Fruit fly (Drosophila melanogaster) whole organism, prepupa: Measurements from ENCODE around the gene CG7453.
A peak's percentile ranks its signal among the peaks of the same experiment; 100 is the strongest.

Experiments
- CG10631 ChIP-seq: fragments of 200-800 bp; sonication (Bioruptor generic); optimal IDR thresholded peaks from 2 replicates; lab custom pipeline; 2016; ENCODE audit warnings: missing biosample characterization, missing genetic modification characterization
- CG10669 ChIP-seq: fragments of 200-800 bp; sonication (Bioruptor generic); optimal IDR thresholded peaks from 3 replicates; lab custom pipeline; 2018; ENCODE audit warnings: missing biosample characterization, mild to moderate bottlenecking, missing genetic modification characterization, moderate library complexity
- CG11294 ChIP-seq: fragments of 200-800 bp; sonication (Bioruptor generic); IDR thresholded peaks from 2 replicates; pipeline ENCODE4 v1.3.6; 2022; ENCODE audit warnings: missing biosample characterization, missing genetic modification characterization
- CG15336 ChIP-seq: fragments of 200-800 bp; sonication (Bioruptor generic); IDR thresholded peaks from 2 replicates; pipeline ENCODE4 v1.3.6; 2022; ENCODE audit warnings: missing biosample characterization, missing genetic modification characterization
- CG3032 ChIP-seq: fragments of 200-800 bp; optimal IDR thresholded peaks from 2 replicates; lab custom pipeline; 2019; ENCODE audit warnings: missing biosample characterization, mild to moderate bottlenecking, missing genetic modification characterization, moderate library complexity
- CG31627 ChIP-seq: fragments of 200-800 bp; sonication (Bioruptor generic); optimal IDR thresholded peaks from 3 replicates; lab custom pipeline; 2016; ENCODE audit warnings: missing biosample characterization, missing genetic modification characterization
- CG32006 ChIP-seq: fragments of 200-800 bp; sonication (Bioruptor generic); optimal IDR thresholded peaks from 3 replicates; lab custom pipeline; 2017; ENCODE audit warnings: missing biosample characterization, mild to moderate bottlenecking, missing genetic modification characterization
- CG34406 ChIP-seq: fragments of 200-800 bp; sonication (Bioruptor generic); optimal IDR thresholded peaks from 3 replicates; lab custom pipeline; 2016; ENCODE audit warnings: missing biosample characterization, missing genetic modification characterization
- CG3919 ChIP-seq: fragments of 200-800 bp; sonication (Bioruptor generic); optimal IDR thresholded peaks from 3 replicates; lab custom pipeline; 2016; ENCODE audit warnings: missing biosample characterization, missing genetic modification characterization
- CG4318 ChIP-seq: fragments of 200-800 bp; sonication (Bioruptor generic); optimal IDR thresholded peaks from 3 replicates; lab custom pipeline; 2017; ENCODE audit warnings: missing biosample characterization, mild to moderate bottlenecking, missing genetic modification characterization
- CG6163 ChIP-seq: fragments of 200-800 bp; sonication (Bioruptor generic); IDR thresholded peaks from 3 replicates; pipeline ENCODE4 v1.3.6; 2022; ENCODE audit warnings: missing biosample characterization, missing genetic modification characterization
- CG6792 ChIP-seq: fragments of 200-800 bp; sonication (Bioruptor generic); optimal IDR thresholded peaks from 3 replicates; lab custom pipeline; 2016; ENCODE audit warnings: missing biosample characterization, missing genetic modification characterization
- CG6808 ChIP-seq: fragments of 200-800 bp; sonication (Bioruptor generic); optimal IDR thresholded peaks from 3 replicates; lab custom pipeline; 2017; ENCODE audit warnings: missing biosample characterization, missing genetic modification characterization, mild to moderate bottlenecking, moderate library complexity, missing genetic modification reagents
- CG6854 ChIP-seq: fragments of 200-800 bp; sonication (Bioruptor generic); optimal IDR thresholded peaks from 2 replicates; lab custom pipeline; 2017; ENCODE audit warnings: missing biosample characterization, mild to moderate bottlenecking, missing genetic modification characterization
- CG7368 ChIP-seq: fragments of 200-800 bp; sonication (Bioruptor generic); optimal IDR thresholded peaks from 3 replicates; lab custom pipeline; 2016; ENCODE audit warnings: missing biosample characterization, missing genetic modification characterization
- CG8119 ChIP-seq: fragments of 200-800 bp; sonication (Bioruptor generic); IDR thresholded peaks from 3 replicates; pipeline ENCODE4 v1.3.6; 2022; ENCODE audit warnings: missing biosample characterization, missing genetic modification characterization
- CG8632 ChIP-seq: fragments of 200-800 bp; sonication (Bioruptor generic); optimal IDR thresholded peaks from 3 replicates; lab custom pipeline; 2016; ENCODE audit warnings: missing biosample characterization, missing genetic modification characterization
- CG9139 ChIP-seq: fragments of 200-800 bp; sonication (Bioruptor generic); optimal IDR thresholded peaks from 3 replicates; lab custom pipeline; 2017; ENCODE audit warnings: missing biosample characterization, mild to moderate bottlenecking, missing genetic modification characterization
- Eip75B ChIP-seq: fragments of 200-800 bp; sonication (Bioruptor generic); optimal IDR thresholded peaks from 3 replicates; lab custom pipeline; 2016; ENCODE audit warnings: missing biosample characterization, missing genetic modification characterization
- Eip78C ChIP-seq: fragments of 200-800 bp; sonication (Bioruptor generic); peaks from one replicate; lab custom pipeline; 2016; ENCODE audit warnings: missing biosample characterization, missing genetic modification characterization
- Eip93F ChIP-seq: fragments of 200-800 bp; sonication (Bioruptor generic); optimal IDR thresholded peaks from 2 replicates; lab custom pipeline; 2016; ENCODE audit warnings: missing biosample characterization, mild to moderate bottlenecking, missing genetic modification characterization
- Ets21C ChIP-seq: fragments of 200-800 bp; sonication (Bioruptor generic); optimal IDR thresholded peaks from 3 replicates; lab custom pipeline; 2016; ENCODE audit warnings: missing biosample characterization, missing genetic modification characterization
- Gug ChIP-seq: fragments of 200-800 bp; sonication (Bioruptor generic); IDR thresholded peaks from 2 replicates; pipeline ENCODE4 v1.3.6; 2022; ENCODE audit warnings: missing biosample characterization, missing genetic modification characterization
- Hr4 ChIP-seq: fragments of 200-800 bp; sonication (Bioruptor generic); optimal IDR thresholded peaks from 3 replicates; lab custom pipeline; 2016; ENCODE audit warnings: missing biosample characterization, missing genetic modification characterization
- Lpt ChIP-seq: fragments of 200-800 bp; sonication (Bioruptor generic); optimal IDR thresholded peaks from 3 replicates; lab custom pipeline; 2016; ENCODE audit warnings: missing biosample characterization, missing genetic modification characterization
- Met ChIP-seq: fragments of 200-800 bp; sonication (Bioruptor generic); optimal IDR thresholded peaks from 3 replicates; lab custom pipeline; 2016; ENCODE audit warnings: missing biosample characterization, missing genetic modification characterization
- OdsH ChIP-seq: fragments of 200-800 bp; sonication (Bioruptor generic); optimal IDR thresholded peaks from 3 replicates; lab custom pipeline; 2016; ENCODE audit warnings: missing biosample characterization, missing genetic modification characterization
- Sox102F ChIP-seq: fragments of 200-800 bp; sonication (Bioruptor generic); optimal IDR thresholded peaks from 2 replicates; lab custom pipeline; 2016; ENCODE audit warnings: missing biosample characterization, mild to moderate bottlenecking, missing genetic modification characterization
- Sox14 ChIP-seq: fragments of 200-800 bp; sonication (Bioruptor generic); optimal IDR thresholded peaks from 3 replicates; lab custom pipeline; 2016; ENCODE audit warnings: missing biosample characterization, missing genetic modification characterization
- achi ChIP-seq: fragments of 200-800 bp; sonication (Bioruptor generic); optimal IDR thresholded peaks from 3 replicates; lab custom pipeline; 2016; ENCODE audit warnings: missing biosample characterization, missing genetic modification characterization
- cyc ChIP-seq: fragments of 200-800 bp; sonication (Bioruptor generic); optimal IDR thresholded peaks from 3 replicates; lab custom pipeline; 2016; ENCODE audit warnings: missing biosample characterization, missing genetic modification characterization
- dac ChIP-seq: fragments of 200-800 bp; sonication (Bioruptor generic); optimal IDR thresholded peaks from 2 replicates; lab custom pipeline; 2017; ENCODE audit warnings: missing biosample characterization, mild to moderate bottlenecking, missing genetic modification characterization
- eg ChIP-seq: fragments of 200-800 bp; sonication (Bioruptor generic); IDR thresholded peaks from 3 replicates; pipeline ENCODE4 v1.3.6; 2022; ENCODE audit warnings: missing biosample characterization, missing genetic modification characterization
- esn ChIP-seq: fragments of 200-800 bp; sonication (Bioruptor generic); optimal IDR thresholded peaks from 2 replicates; lab custom pipeline; 2016; ENCODE audit warnings: missing biosample characterization, mild to moderate bottlenecking, missing genetic modification characterization, moderate library complexity
- fd59A ChIP-seq: fragments of 200-800 bp; sonication (Bioruptor generic); optimal IDR thresholded peaks from 2 replicates; lab custom pipeline; 2017; ENCODE audit warnings: missing biosample characterization, mild to moderate bottlenecking, missing genetic modification characterization, missing genetic modification reagents
- fd85E ChIP-seq: fragments of 200-800 bp; sonication (Bioruptor generic); optimal IDR thresholded peaks from 3 replicates; lab custom pipeline; 2016; ENCODE audit warnings: missing biosample characterization, missing genetic modification characterization
- fkh ChIP-seq: fragments of 200-800 bp; sonication (Bioruptor generic); optimal IDR thresholded peaks from 3 replicates; lab custom pipeline; 2017; ENCODE audit warnings: missing biosample characterization, mild to moderate bottlenecking, missing genetic modification characterization, moderate library complexity
- net ChIP-seq: fragments of 200-800 bp; sonication (Bioruptor generic); optimal IDR thresholded peaks from 3 replicates; lab custom pipeline; 2016; ENCODE audit warnings: missing biosample characterization, missing genetic modification characterization
- pdm3 ChIP-seq: fragments of 200-800 bp; sonication (Bioruptor generic); optimal IDR thresholded peaks from 3 replicates; lab custom pipeline; 2016; ENCODE audit warnings: missing biosample characterization, missing genetic modification characterization
- spab ChIP-seq: fragments of 200-800 bp; sonication (Bioruptor generic); optimal IDR thresholded peaks from 2 replicates; lab custom pipeline; 2017; ENCODE audit warnings: missing biosample characterization, mild to moderate bottlenecking, missing genetic modification characterization, missing genetic modification reagents
- ss ChIP-seq, 2 experiments: fragments of 200-800 bp; sonication (Bioruptor generic); optimal IDR thresholded peaks; 2 replicates in 1 of 2; 3 replicates in 1 of 2; lab custom pipeline; 2017 to 2018; ENCODE audit warnings: mild to moderate bottlenecking in 2 of 2, missing biosample characterization in 2 of 2, missing genetic modification characterization in 2 of 2, moderate library complexity in 1 of 2
- svp ChIP-seq: fragments of 200-800 bp; sonication (Bioruptor generic); peaks from one replicate; lab custom pipeline; 2016; ENCODE audit warnings: missing biosample characterization, missing genetic modification characterization
- topi ChIP-seq: fragments of 200-800 bp; sonication (Bioruptor generic); optimal IDR thresholded peaks from 3 replicates; lab custom pipeline; 2016; ENCODE audit warnings: missing biosample characterization, missing genetic modification characterization
- vri ChIP-seq: fragments of 200-800 bp; sonication (Bioruptor generic); optimal IDR thresholded peaks from 3 replicates; lab custom pipeline; 2016; ENCODE audit warnings: missing biosample characterization, mild to moderate bottlenecking, missing genetic modification characterization

Gene CG7453

dm6 chrX:19179696-19180255 lies at the start of gene CG7453, which contains the start of gene CG7556 (continued):
- TF ChIP-seq eg (GFP tag; lab: Robert Waterston, UW) (no peak; the same call in 2 of the 3 replicates), CG9139 (GFP tag; lab: Kevin White, UChicago) (no peak), CG31627 (GFP tag; lab: Kevin White, UChicago) (peak; percentile 82), Ets21C (peak; percentile 76), Lpt (GFP tag; lab: Kevin White, UChicago) (peak; percentile 56), Sox102F (GFP tag; lab: Kevin White, UChicago) (peak; percentile 61), spab (GFP tag; lab: Kevin White, UChicago) (peak; percentile 28), achi (peak; percentile 79), topi (GFP tag; lab: Kevin White, UChicago) (peak; percentile 81)

- TF ChIP-seq Lpt (GFP tag; lab: Kevin White, UChicago) (no peak), CG6792 (no peak), Sox14 (GFP tag; lab: Kevin White, UChicago) (no peak), CG6163 (GFP tag; lab: Robert Waterston, UW) (no peak), Met (GFP tag; lab: Kevin White, UChicago) (no peak), vri (no peak), CG4318 (GFP tag; lab: Kevin White, UChicago) (no peak), esn (GFP tag; lab: Kevin White, UChicago) (no peak), fkh (no peak), eg (GFP tag; lab: Robert Waterston, UW) (no peak), pdm3 (GFP tag; lab: Kevin White, UChicago) (no peak), CG9139 (GFP tag; lab: Kevin White, UChicago) (no peak), dac (no peak)
- TF ChIP-seq, all 60 proteins: peak for 0
These were observed 44.2 kb upstream of the CG7453 start, which contains the start of gene Obp18a for dm6 chrX:19135768-19136167. TSS of gene Obp18a (minus strand) at chrX:19135868.

- TF ChIP-seq CG8632 (GFP tag; lab: Kevin White, UChicago) (peak; percentile 50), CG32006 (GFP tag; lab: Kevin White, UChicago) (peak; percentile 89), Hr4 (GFP tag; lab: Kevin White, UChicago) (peak; percentile 73), CG3919 (GFP tag; lab: Kevin White, UChicago) (peak; percentile 67), CG8119 (GFP tag; lab: Robert Waterston, UW) (peak; percentile 75), CG3032 (tag; lab: Kevin White, UChicago) (peak; percentile 65), OdsH (GFP tag; lab: Kevin White, UChicago) (peak; percentile 66), CG6163 (GFP tag; lab: Robert Waterston, UW) (peak; percentile 40; the same call in 1 of the 3 replicates), Gug (GFP tag; lab: Robert Waterston, UW) (peak; percentile 22; the same call in 1 of the 2 replicates), Eip75B (GFP tag; lab: Kevin White, UChicago) (peak; percentile 62), cyc (GFP tag; lab: Kevin White, UChicago) (no peak), fd59A (GFP tag; lab: Kevin White, UChicago) (peak; percentile 57), CG4318 (GFP tag; lab: Kevin White, UChicago) (peak; percentile 76), Ets21C (no peak), svp (peak; percentile 71), eg (GFP tag; lab: Robert Waterston, UW) (peak; percentile 29; the same call in 1 of the 3 replicates), CG6808 (peak; percentile 60), vri (no peak), pdm3 (GFP tag; lab: Kevin White, UChicago) (peak; percentile 66), Met (GFP tag; lab: Kevin White, UChicago) (peak; percentile 43), fkh (no peak), CG10631 (GFP tag; lab: Kevin White, UChicago) (peak; percentile 62), dac (peak; percentile 65), CG6854 (GFP tag; lab: Kevin White, UChicago) (no peak), esn (GFP tag; lab: Kevin White, UChicago) (peak; percentile 38), fd85E (GFP tag; lab: Kevin White, UChicago) (no peak), Eip93F (GFP tag; lab: Kevin White, UChicago) (no peak), CG10669 (GFP tag; lab: Kevin White, UChicago) (peak; percentile 58), ss (GFP tag; optimal IDR thresholded peaks at IDR 0.05; lab: Kevin White, UChicago) (peak; percentile 47 to 50), Sox14 (GFP tag; lab: Kevin White, UChicago) (peak; percentile 51), CG9139 (GFP tag; lab: Kevin White, UChicago) (no peak), net (GFP tag; lab: Kevin White, UChicago) (peak; percentile 60), CG7368 (GFP tag; lab: Kevin White, UChicago) (peak; percentile 16), Eip78C (GFP tag; lab: Kevin White, UChicago) (peak; percentile 86), CG11294 (GFP tag; lab: Robert Waterston, UW) (no peak), CG34406 (GFP tag; lab: Kevin White, UChicago) (peak; percentile 62), CG15336 (GFP tag; lab: Robert Waterston, UW) (peak; percentile 72)
These were observed 35.1 kb upstream of the CG7453 start for dm6 chrX:19144785-19145422.
